ENCODE assay signal across 6 worm cellular contexts in genomic region chrIV:6627798-6628197, ce11.
TF ChIP-seq lines count a peak whose summit lies in the region.

Gene cest-5.2 (minus strand): TSS chrIV:6627925.

TF ChIP-seq in whole organism, L1 larva, 84 proteins besides CTCF, POLR2A, EP300 and RAD21:
- TF ChIP-seq nhr-28 (tag; optimal IDR thresholded peaks at IDR 0.05; lab: Kevin White, UChicago) (no peak), ceh-90 (tag; optimal IDR thresholded peaks at IDR 0.05; lab: Kevin White, UChicago) (no peak), vab-15 (tag; optimal IDR thresholded peaks at IDR 0.05; lab: Kevin White, UChicago) (no peak), ztf-11 (tag; optimal IDR thresholded peaks at IDR 0.05; lab: Kevin White, UChicago) (no peak), elt-2 (tag; optimal IDR thresholded peaks at IDR 0.05; lab: Kevin White, UChicago) (peak; percentile 51), nhr-90 (tag; optimal IDR thresholded peaks at IDR 0.05; lab: Kevin White, UChicago; ENCODE audit: poor library complexity) (peak; percentile 9)

TF ChIP-seq in whole organism, L2 larva, 48 proteins besides CTCF, POLR2A, EP300 and RAD21:
- TF ChIP-seq F13H6.1 (tag; optimal IDR thresholded peaks at IDR 0.05; lab: Kevin White, UChicago) (no peak), alr-1 (tag; optimal IDR thresholded peaks at IDR 0.05; lab: Kevin White, UChicago) (no peak), nhr-77 (tag; optimal IDR thresholded peaks at IDR 0.05; lab: Kevin White, UChicago) (no peak), fos-1 (tag; optimal IDR thresholded peaks at IDR 0.05; lab: Kevin White, UChicago) (peak; percentile 25)

TF ChIP-seq in whole organism, L3 larva, 47 proteins besides CTCF, POLR2A, EP300 and RAD21:
- TF ChIP-seq nhr-77 (tag; optimal IDR thresholded peaks at IDR 0.05; lab: Kevin White, UChicago) (no peak), ceh-28 (tag; optimal IDR thresholded peaks at IDR 0.05; lab: Kevin White, UChicago) (peak; percentile 14), pha-4 (tag; optimal IDR thresholded peaks at IDR 0.05; lab: Kevin White, UChicago) (peak; percentile 26), elt-3 (tag; optimal IDR thresholded peaks at IDR 0.05; lab: Kevin White, UChicago) (no peak), pqm-1 (tag; optimal IDR thresholded peaks at IDR 0.05; lab: Kevin White, UChicago) (peak; percentile 9), ZK546.5 (tag; optimal IDR thresholded peaks at IDR 0.05; lab: Kevin White, UChicago) (no peak), elt-2 (tag; optimal IDR thresholded peaks at IDR 0.05; lab: Kevin White, UChicago) (peak; percentile 67), nhr-43 (tag; optimal IDR thresholded peaks at IDR 0.05; lab: Kevin White, UChicago; ENCODE audit: poor library complexity, severe bottlenecking) (no peak)

TF ChIP-seq in whole organism, L4 larva, 104 proteins besides CTCF, POLR2A, EP300 and RAD21:
- TF ChIP-seq dve-1 (tag; optimal IDR thresholded peaks at IDR 0.05; lab: Kevin White, UChicago; ENCODE audit: insufficient read depth) (peak; percentile 51), nhr-102 (tag; optimal IDR thresholded peaks at IDR 0.05; lab: Kevin White, UChicago) (peak; percentile 5), daf-16 (GFP tag; optimal IDR thresholded peaks at IDR 0.05; lab: Kevin White, UChicago) (no peak), daf-16 (tag; optimal IDR thresholded peaks at IDR 0.05; lab: Kevin White, UChicago) (peak; percentile 81), F10B5.3 (tag; optimal IDR thresholded peaks at IDR 0.05; lab: Kevin White, UChicago) (no peak), zfp-3 (GFP tag; conservative IDR thresholded peaks at IDR 0.05; lab: Robert Waterston, UW) (no peak), pqm-1 (tag; optimal IDR thresholded peaks at IDR 0.05; lab: Kevin White, UChicago) (peak; percentile 68), nhr-28 (tag; optimal IDR thresholded peaks at IDR 0.05; lab: Kevin White, UChicago) (peak; percentile 54), ceh-28 (tag; optimal IDR thresholded peaks at IDR 0.05; lab: Kevin White, UChicago) (no peak)

TF ChIP-seq in whole organism, late embryonic, 69 proteins besides CTCF, POLR2A, EP300 and RAD21:
- TF ChIP-seq elt-2 (tag; optimal IDR thresholded peaks at IDR 0.05; lab: Kevin White, UChicago): peak; percentile 73
- no peak for TF ChIP-seq K09A11.1 (tag; optimal IDR thresholded peaks at IDR 0.05; lab: Kevin White, UChicago; ENCODE audit: insufficient read depth)
- no peak for TF ChIP-seq ceh-34 (tag; optimal IDR thresholded peaks at IDR 0.05; lab: Kevin White, UChicago)
- TF ChIP-seq zip-5 (tag; optimal IDR thresholded peaks at IDR 0.05; lab: Kevin White, UChicago): no peak
- TF ChIP-seq ceh-48 (tag; optimal IDR thresholded peaks at IDR 0.05; lab: Kevin White, UChicago): no peak

TF ChIP-seq in whole organism, young adult, 124 proteins besides CTCF, POLR2A, EP300 and RAD21:
- TF ChIP-seq nhr-80 (tag; optimal IDR thresholded peaks at IDR 0.05; lab: Kevin White, UChicago): peak; percentile 19
- TF ChIP-seq ekl-4 (GFP tag; IDR thresholded peaks at IDR 0.05; lab: Robert Waterston, UW): no peak
